Fruit fly (Drosophila melanogaster) whole organism, embryonic: ENCODE data around the gene CG12123.
A peak's percentile ranks its signal among the peaks of the same experiment; 100 is the strongest.

ENCODE experiments used
- C15 ChIP-seq: fragments of 200-800 bp; sonication (Bioruptor generic); IDR thresholded peaks from 3 replicates; pipeline ENCODE4 v1.3.6; 2022; ENCODE audit warnings: missing biosample characterization, missing genetic modification characterization
- CG10209 ChIP-seq: fragments of 200-800 bp; sonication (Bioruptor generic); optimal IDR thresholded peaks from 3 replicates; lab custom pipeline; 2017; ENCODE audit warnings: missing biosample characterization, mild to moderate bottlenecking, missing genetic modification characterization, missing genetic modification reagents
- CG10267 ChIP-seq: fragments of 200-800 bp; sonication (Bioruptor generic); optimal IDR thresholded peaks from 2 replicates; lab custom pipeline; 2018; ENCODE audit warnings: missing biosample characterization, mild to moderate bottlenecking, missing genetic modification characterization, moderate library complexity
- CG10274 ChIP-seq: fragments of 200-800 bp; sonication (Bioruptor generic); optimal IDR thresholded peaks from 3 replicates; lab custom pipeline; 2017; ENCODE audit warnings: missing biosample characterization, mild to moderate bottlenecking, missing genetic modification characterization
- CG10462 ChIP-seq: fragments of 200-800 bp; sonication (Bioruptor generic); optimal IDR thresholded peaks from 2 replicates; lab custom pipeline; 2016; ENCODE audit warnings: missing biosample characterization, missing genetic modification characterization
- CG11560 ChIP-seq: fragments of 200-800 bp; sonication (Bioruptor generic); IDR thresholded peaks from 3 replicates; pipeline ENCODE4 v1.3.6; 2022; ENCODE audit warnings: missing biosample characterization, missing genetic modification characterization
- CG15514 ChIP-seq: fragments of 200-800 bp; sonication (Bioruptor generic); optimal IDR thresholded peaks from 3 replicates; lab custom pipeline; 2017; ENCODE audit warnings: missing biosample characterization, missing genetic modification characterization, mild to moderate bottlenecking, moderate library complexity, missing genetic modification reagents
- CG15601 ChIP-seq: fragments of 200-800 bp; sonication (Bioruptor generic); optimal IDR thresholded peaks from 3 replicates; lab custom pipeline; 2019; ENCODE audit warnings: missing biosample characterization, mild to moderate bottlenecking, missing genetic modification characterization, moderate library complexity
- CG1647 ChIP-seq: fragments of 200-800 bp; sonication (Bioruptor generic); optimal IDR thresholded peaks from 3 replicates; lab custom pipeline; 2016; ENCODE audit warnings: missing biosample characterization, missing genetic modification characterization
- CG17361 ChIP-seq: fragments of 200-800 bp; sonication (Bioruptor generic); IDR thresholded peaks from 3 replicates; pipeline ENCODE4 v1.3.6; 2022; ENCODE audit warnings: missing biosample characterization, missing genetic modification characterization
- CG17568 ChIP-seq: fragments of 200-800 bp; sonication (Bioruptor generic); optimal IDR thresholded peaks from 2 replicates; lab custom pipeline; 2018; ENCODE audit warnings: missing biosample characterization, mild to moderate bottlenecking, missing genetic modification characterization, moderate library complexity
- CG2678 ChIP-seq: fragments of 200-800 bp; sonication (Bioruptor generic); optimal IDR thresholded peaks from 3 replicates; lab custom pipeline; 2019; ENCODE audit warnings: missing biosample characterization, mild to moderate bottlenecking, missing genetic modification characterization, moderate library complexity
- CG31224 ChIP-seq: fragments of 200-800 bp; sonication (Bioruptor generic); IDR thresholded peaks from 2 replicates; pipeline ENCODE4 v1.3.6; 2022; ENCODE audit warnings: missing biosample characterization, missing genetic modification characterization
- CG42726 ChIP-seq: fragments of 200-800 bp; sonication (Bioruptor generic); IDR thresholded peaks from 2 replicates; pipeline ENCODE4 v1.3.6; 2022; ENCODE audit warnings: missing biosample characterization, missing genetic modification characterization; ENCODE audit not compliant: partially characterized antibody
- CG4360 ChIP-seq: fragments of 200-800 bp; sonication (Bioruptor generic); IDR thresholded peaks from 2 replicates; pipeline ENCODE4 v1.3.6; 2022; ENCODE audit warnings: missing biosample characterization, missing genetic modification characterization
- CG4617 ChIP-seq: fragments of 200-800 bp; sonication (Bioruptor generic); optimal IDR thresholded peaks from 3 replicates; lab custom pipeline; 2016; ENCODE audit warnings: missing biosample characterization, missing genetic modification characterization, borderline replicate concordance
- CG8290 ChIP-seq, 3 experiments: fragments of 200-800 bp; sonication (Bioruptor generic); optimal IDR thresholded peaks; 2 replicates each; lab custom pipeline; 2016 to 2019; ENCODE audit warnings: missing biosample characterization in 3 of 3, missing genetic modification characterization in 3 of 3, mild to moderate bottlenecking in 2 of 3, moderate library complexity in 1 of 3
- CG9727 ChIP-seq: fragments of 200-800 bp; sonication (Bioruptor generic); optimal IDR thresholded peaks from 3 replicates; lab custom pipeline; 2017; ENCODE audit warnings: missing biosample characterization, mild to moderate bottlenecking, missing genetic modification characterization
- D19A ChIP-seq: fragments of 200-800 bp; optimal IDR thresholded peaks from 3 replicates; lab custom pipeline; 2019; ENCODE audit warnings: missing biosample characterization, mild to moderate bottlenecking, missing genetic modification characterization, moderate library complexity
- Dad ChIP-seq: fragments of 200-800 bp; sonication (Bioruptor generic); optimal IDR thresholded peaks from 3 replicates; lab custom pipeline; 2016; ENCODE audit warnings: missing biosample characterization, missing genetic modification characterization
- Dbx ChIP-seq: fragments of 200-800 bp; sonication (Bioruptor generic); IDR thresholded peaks from 3 replicates; pipeline ENCODE4 v1.3.6; 2022; ENCODE audit warnings: missing biosample characterization, missing genetic modification characterization
- Dp ChIP-seq: fragments of 200-800 bp; sonication (Bioruptor generic); optimal IDR thresholded peaks from 2 replicates; lab custom pipeline; 2018; ENCODE audit warnings: missing biosample characterization, mild to moderate bottlenecking, missing genetic modification characterization, moderate library complexity
- Gsc ChIP-seq: fragments of 200-800 bp; sonication (Bioruptor generic); IDR thresholded peaks from 2 replicates; pipeline ENCODE4 v1.3.6; 2022; ENCODE audit warnings: missing biosample characterization, missing genetic modification characterization
- MTF-1 ChIP-seq: fragments of 200-800 bp; sonication (Bioruptor generic); optimal IDR thresholded peaks from 2 replicates; lab custom pipeline; 2018; ENCODE audit warnings: missing biosample characterization, mild to moderate bottlenecking, missing genetic modification characterization, borderline replicate concordance
- Ptx1 ChIP-seq: fragments of 200-800 bp; sonication (Bioruptor generic); IDR thresholded peaks from 2 replicates; pipeline ENCODE4 v1.3.6; 2022; ENCODE audit warnings: missing biosample characterization, missing genetic modification characterization
- Scr ChIP-seq: fragments of 200-800 bp; sonication (Bioruptor generic); IDR thresholded peaks from 2 replicates; pipeline ENCODE4 v1.3.6; 2022; ENCODE audit warnings: missing biosample characterization, missing genetic modification characterization; ENCODE audit not compliant: partially characterized antibody
- Spps ChIP-seq: fragments of 200-800 bp; sonication (Bioruptor generic); optimal IDR thresholded peaks from 2 replicates; lab custom pipeline; 2018; ENCODE audit warnings: missing biosample characterization, mild to moderate bottlenecking, missing genetic modification characterization
- btn ChIP-seq: fragments of 200-800 bp; sonication (Bioruptor generic); optimal IDR thresholded peaks from 2 replicates; lab custom pipeline; 2016; ENCODE audit warnings: missing biosample characterization, missing genetic modification characterization
- croc ChIP-seq: fragments of 200-800 bp; sonication (Bioruptor generic); conservative IDR thresholded peaks from 3 replicates; pipeline ENCODE4 v1.3.6; 2022; ENCODE audit warnings: missing biosample characterization, missing genetic modification characterization
- da ChIP-seq: fragments of 200-800 bp; sonication (Bioruptor generic); optimal IDR thresholded peaks from 2 replicates; lab custom pipeline; 2016; ENCODE audit warnings: missing biosample characterization, missing genetic modification characterization
- dysf ChIP-seq: fragments of 200-800 bp; sonication (Bioruptor generic); IDR thresholded peaks from 3 replicates; pipeline ENCODE4 v1.3.6; 2022; ENCODE audit warnings: missing biosample characterization, missing genetic modification characterization
- fu2 ChIP-seq: fragments of 200-800 bp; sonication (Bioruptor generic); optimal IDR thresholded peaks from 2 replicates; lab custom pipeline; 2016; ENCODE audit warnings: missing biosample characterization, missing genetic modification characterization
- grau ChIP-seq: fragments of 200-800 bp; optimal IDR thresholded peaks from 3 replicates; lab custom pipeline; 2019; ENCODE audit warnings: missing biosample characterization, mild to moderate bottlenecking, missing genetic modification characterization, moderate library complexity
- lilli ChIP-seq: fragments of 200-800 bp; sonication (Bioruptor generic); optimal IDR thresholded peaks from 3 replicates; lab custom pipeline; 2016; ENCODE audit warnings: missing biosample characterization, missing genetic modification characterization
- luna ChIP-seq: fragments of 200-800 bp; sonication (Bioruptor generic); optimal IDR thresholded peaks from 2 replicates; lab custom pipeline; 2016; ENCODE audit warnings: missing biosample characterization, missing genetic modification characterization
- nom ChIP-seq: fragments of 200-800 bp; sonication (Bioruptor generic); optimal IDR thresholded peaks from 2 replicates; lab custom pipeline; 2017; ENCODE audit warnings: missing biosample characterization, missing genetic modification characterization, mild to moderate bottlenecking, moderate library complexity, missing genetic modification reagents
- onecut ChIP-seq: fragments of 200-800 bp; sonication (Bioruptor generic); IDR thresholded peaks from 2 replicates; pipeline ENCODE4 v1.3.6; 2022; ENCODE audit warnings: missing biosample characterization, missing genetic modification characterization
- pita ChIP-seq: fragments of 200-800 bp; sonication (Bioruptor generic); optimal IDR thresholded peaks from 2 replicates; lab custom pipeline; 2017; ENCODE audit warnings: missing biosample characterization, mild to moderate bottlenecking, missing genetic modification characterization
- ranshi ChIP-seq: fragments of 200-800 bp; sonication (Bioruptor generic); IDR thresholded peaks from 2 replicates; pipeline ENCODE4 v1.3.6; 2022; ENCODE audit warnings: missing biosample characterization, missing genetic modification characterization
- scrt ChIP-seq: fragments of 200-800 bp; sonication (Bioruptor generic); optimal IDR thresholded peaks from 2 replicates; lab custom pipeline; 2018; ENCODE audit warnings: missing biosample characterization, mild to moderate bottlenecking, missing genetic modification characterization, moderate library complexity
- sens ChIP-seq: fragments of 200-800 bp; sonication (Bioruptor generic); peaks from one replicate; lab custom pipeline; 2016; ENCODE audit warnings: missing biosample characterization, missing genetic modification characterization
- stwl ChIP-seq: fragments of 200-800 bp; sonication (Bioruptor generic); optimal IDR thresholded peaks from 3 replicates; lab custom pipeline; 2018; ENCODE audit warnings: missing biosample characterization, mild to moderate bottlenecking, missing genetic modification characterization, moderate library complexity
- tll ChIP-seq, 2 experiments: fragments of 200-800 bp in 1 of 2; fragments of >200 bp in 1 of 2; sonication (Bioruptor generic) in 1 of 2; optimal IDR thresholded peaks; 2 replicates each; lab custom pipeline; 2017 to 2019; ENCODE audit warnings: missing biosample characterization in 2 of 2, missing genetic modification characterization in 2 of 2, mild to moderate bottlenecking in 1 of 2, moderate library complexity in 1 of 2
- unc-4 ChIP-seq: fragments of 200-800 bp; sonication (Bioruptor generic); IDR thresholded peaks from 2 replicates; pipeline ENCODE4 v1.3.6; 2022; ENCODE audit warnings: missing biosample characterization, missing genetic modification characterization; ENCODE audit not compliant: partially characterized antibody
- unpg ChIP-seq: fragments of 200-800 bp; sonication (Bioruptor generic); optimal IDR thresholded peaks from 3 replicates; lab custom pipeline; 2018; ENCODE audit warnings: missing biosample characterization, mild to moderate bottlenecking, missing genetic modification characterization, moderate library complexity
- usp ChIP-seq: fragments of >200 bp; optimal IDR thresholded peaks from 2 replicates; lab custom pipeline; 2017; ENCODE audit warnings: missing biosample characterization, missing genetic modification characterization
- wor ChIP-seq: fragments of 200-800 bp; sonication (Bioruptor generic); IDR thresholded peaks from 2 replicates; pipeline ENCODE4 v1.3.6; 2022; ENCODE audit warnings: missing biosample characterization, missing genetic modification characterization

The CG12123 gene

DNA sequence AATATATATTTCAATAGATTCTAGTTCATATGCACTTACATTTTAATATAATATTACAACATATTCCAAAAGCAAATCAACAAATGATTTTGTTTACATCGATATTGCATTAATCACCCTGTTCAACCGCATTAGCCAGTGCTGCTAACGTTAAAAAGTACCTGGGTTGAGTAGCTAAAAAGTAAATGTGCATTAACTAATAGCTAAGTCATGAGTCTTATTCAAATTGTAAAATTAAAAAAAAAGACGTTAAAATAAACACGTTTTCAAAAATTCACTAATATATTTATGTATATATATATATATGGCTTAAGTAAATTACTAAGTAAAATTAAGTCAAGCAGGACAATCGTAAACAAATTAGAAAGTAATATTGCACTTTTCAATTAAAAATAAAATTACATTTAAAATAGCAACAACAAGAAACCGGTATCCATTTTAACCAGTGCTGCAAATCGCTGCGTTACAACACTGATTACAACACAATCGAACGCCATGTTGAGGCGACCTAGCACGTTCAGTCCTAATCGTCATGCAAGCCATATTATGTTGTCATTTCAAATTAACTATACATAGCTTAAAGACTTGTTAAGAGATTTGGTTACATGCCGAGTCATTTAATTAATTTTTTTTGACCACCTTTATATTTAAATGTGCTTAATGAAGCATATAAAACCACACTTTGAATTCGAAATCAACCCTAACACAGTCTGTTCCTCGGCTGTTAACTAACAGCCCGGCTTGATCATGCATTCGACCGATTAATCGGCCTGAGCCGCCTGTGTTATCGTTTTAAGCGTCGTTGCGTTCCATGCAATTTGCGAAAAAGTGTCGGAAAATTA is 43.8 kb downstream of the CG12123 start, which contains the start of gene CG10555 (continued):
- peak; percentile 81 for TF ChIP-seq onecut (GFP tag; lab: Robert Waterston, UW)
- peak; percentile 58; the same call in 1 of the 2 replicates for TF ChIP-seq CG4360 (GFP tag; lab: Robert Waterston, UW)
- TF ChIP-seq Dbx (GFP tag; lab: Robert Waterston, UW) = peak; percentile 92
- TF ChIP-seq CG8290 (GFP tag; optimal IDR thresholded peaks at IDR 0.05; lab: Kevin White, UChicago) = peak; percentile 22
- peak; percentile 64 to 81 for TF ChIP-seq CG8290 (tag; optimal IDR thresholded peaks at IDR 0.05; lab: Kevin White, UChicago)
- no peak for TF ChIP-seq usp (GFP tag; lab: Kevin White, UChicago)
- TF ChIP-seq CG4617 (GFP tag; lab: Kevin White, UChicago) = peak; percentile 19
- no peak for TF ChIP-seq CG17568 (GFP tag; lab: Kevin White, UChicago)
- peak; percentile 21 for TF ChIP-seq stwl (tag; lab: Kevin White, UChicago)
- peak; percentile 84 for TF ChIP-seq ranshi (GFP tag; lab: Robert Waterston, UW)
- peak; percentile 81 for TF ChIP-seq grau (tag; lab: Kevin White, UChicago)
- peak; percentile 92 for TF ChIP-seq CG9727 (GFP tag; lab: Kevin White, UChicago)
- TF ChIP-seq fu2 (GFP tag; lab: Kevin White, UChicago) = peak; percentile 90
- TF ChIP-seq CG17361 (GFP tag; lab: Robert Waterston, UW) = peak; percentile 82
- TF ChIP-seq Spps (tag; lab: Kevin White, UChicago) = no peak
- peak; percentile 84 for TF ChIP-seq unpg (GFP tag; lab: Kevin White, UChicago)
- peak; percentile 22 for TF ChIP-seq D19A (tag; lab: Kevin White, UChicago)
- peak; percentile 56; the same call in 1 of the 2 replicates for TF ChIP-seq CG42726 (GFP tag; lab: Robert Waterston, UW)
- TF ChIP-seq tll (GFP tag; optimal IDR thresholded peaks at IDR 0.05; lab: Kevin White, UChicago) = no peak
- TF ChIP-seq CG15514 (GFP tag; lab: Kevin White, UChicago) = peak; percentile 47
- no peak for TF ChIP-seq nom
- 0 out of 3 replicates have a peak, but pooled peaks have one; percentile 14 for TF ChIP-seq C15 (GFP tag; lab: Robert Waterston, UW)
- peak; percentile 82 for TF ChIP-seq CG10209 (GFP tag; lab: Kevin White, UChicago)
- no peak for TF ChIP-seq pita (GFP tag; lab: Kevin White, UChicago)
- TF ChIP-seq Gsc (GFP tag; lab: Robert Waterston, UW) = peak; percentile 67
- TF ChIP-seq Ptx1 (GFP tag; lab: Robert Waterston, UW) = peak; percentile 89
- peak; percentile 91 for TF ChIP-seq croc (GFP tag; lab: Robert Waterston, UW)
- peak; percentile 94 for TF ChIP-seq dysf (GFP tag; lab: Robert Waterston, UW)
- peak; percentile 90 for TF ChIP-seq CG10267 (tag; lab: Kevin White, UChicago)
- TF ChIP-seq CG11560 = peak; percentile 67; the same call in 2 of the 3 replicates
- no peak for TF ChIP-seq MTF-1 (GFP tag; lab: Kevin White, UChicago)
- peak; percentile 93 for TF ChIP-seq wor (GFP tag; lab: Robert Waterston, UW)
- TF ChIP-seq CG2678 (tag; lab: Kevin White, UChicago) = peak; percentile 73
- peak; percentile 50 for TF ChIP-seq unc-4 (GFP tag; lab: Robert Waterston, UW)
- peak; percentile 74 for TF ChIP-seq CG10462 (GFP tag; lab: Kevin White, UChicago)
- TF ChIP-seq Scr = peak; percentile 73
- TF ChIP-seq scrt = peak; percentile 12
- peak; percentile 84 for TF ChIP-seq CG15601 (tag; lab: Kevin White, UChicago)
- peak; percentile 90 for TF ChIP-seq lilli (GFP tag; lab: Kevin White, UChicago)
- peak; percentile 58 for TF ChIP-seq CG10274
- TF ChIP-seq CG31224 (GFP tag; lab: Robert Waterston, UW) = peak; percentile 70; the same call in 1 of the 2 replicates
- peak; percentile 78 for TF ChIP-seq Dad (GFP tag; lab: Kevin White, UChicago)
- TF ChIP-seq da (GFP tag; lab: Kevin White, UChicago) = peak; percentile 80
- no peak for TF ChIP-seq luna (GFP tag; lab: Kevin White, UChicago)
- peak; percentile 87 for TF ChIP-seq CG1647 (GFP tag; lab: Kevin White, UChicago)
- peak; percentile 96 for TF ChIP-seq sens (GFP tag; lab: Kevin White, UChicago)
- peak; percentile 68 for TF ChIP-seq btn (GFP tag; lab: Kevin White, UChicago)
- peak; percentile 11 for TF ChIP-seq Dp (GFP tag; lab: Kevin White, UChicago)
